Fruit fly (Drosophila melanogaster): Measurements from ENCODE around the gene p53.

dm6 chr3R:23009480-23010115 is 44.3 kb downstream of the p53 start:
- no peak for TF ChIP-seq CG8478 (optimal IDR thresholded peaks at IDR 0.05)
- no peak for TF ChIP-seq CTCF (optimal IDR thresholded peaks at IDR 0.05)
